Worm (Caenorhabditis elegans) whole organism, L4 larva: ENCODE results near the gene ani-2.

Experiments used
- D1046.2 ChIP-seq: fragments of 200-800 bp; sonication (Bioruptor generic); IDR thresholded peaks from 2 replicates; pipeline ENCODE4 v1.3.6; 2022; ENCODE audit warnings: missing genetic modification characterization, missing compliant biosample characterization
- F44E2.7 ChIP-seq: fragments of 200-800 bp; sonication (Bioruptor generic); IDR thresholded peaks from 2 replicates; pipeline ENCODE4 v2.1.2; 2022; ENCODE audit warnings: missing genetic modification characterization, missing compliant biosample characterization
- T20F7.1 ChIP-seq: fragments of 200-800 bp; sonication (Bioruptor generic); optimal IDR thresholded peaks from 2 replicates; lab custom pipeline; 2018; ENCODE audit warnings: mild to moderate bottlenecking, missing genetic modification characterization, missing compliant biosample characterization
- Y105C5A.15 ChIP-seq: fragments of 200-800 bp; sonication (Bioruptor generic); IDR thresholded peaks from 2 replicates; pipeline ENCODE4 v1.3.6; 2022; ENCODE audit warnings: missing genetic modification characterization, missing compliant biosample characterization
- Y5F2A.4 ChIP-seq: fragments of 200-800 bp; sonication (Bioruptor generic); optimal IDR thresholded peaks from 2 replicates; lab custom pipeline; 2018; ENCODE audit warnings: mild to moderate bottlenecking, missing genetic modification characterization, missing compliant biosample characterization
- Y75B8A.6 ChIP-seq: fragments of 200-800 bp; sonication (Bioruptor generic); IDR thresholded peaks from 2 replicates; pipeline ENCODE4 v1.3.6; 2022; ENCODE audit warnings: missing genetic modification reagents, missing genetic modification characterization, missing compliant biosample characterization
- ZK546.5 ChIP-seq, 2 experiments: sonication (generic microtip); optimal IDR thresholded peaks; 2 replicates each; lab custom pipeline; 2017; ENCODE audit warnings: missing biosample characterization in 2 of 2, missing genetic modification characterization in 2 of 2
- aly-2 ChIP-seq: sonication (generic microtip); optimal IDR thresholded peaks from 2 replicates; lab custom pipeline; 2018; ENCODE audit warnings: missing biosample characterization, missing genetic modification characterization
- ama-1 ChIP-seq: fragments of 150-350 bp; optimal IDR thresholded peaks from 2 replicates; lab custom pipeline; 2014; ENCODE audit warnings: inconsistent platforms, mixed read lengths
- ceh-20 ChIP-seq: fragments of 200-800 bp; sonication (Bioruptor generic); IDR thresholded peaks from 2 replicates; pipeline ENCODE4 v1.3.6; 2022; ENCODE audit warnings: missing genetic modification reagents, missing genetic modification characterization, missing compliant biosample characterization
- ceh-28 ChIP-seq: fragments of 150-350 bp; optimal IDR thresholded peaks from 2 replicates; lab custom pipeline; 2014; ENCODE audit warnings: missing biosample characterization, missing genetic modification reagents, missing genetic modification characterization
- ceh-44 ChIP-seq: fragments of 200-800 bp; sonication (Bioruptor generic); IDR thresholded peaks from 2 replicates; pipeline ENCODE4 v1.3.6; 2022; ENCODE audit warnings: missing genetic modification reagents, missing genetic modification characterization, missing compliant biosample characterization
- cey-2 ChIP-seq: sonication (generic microtip); optimal IDR thresholded peaks from 3 replicates; lab custom pipeline; 2017; ENCODE audit warnings: missing genetic modification characterization, mild to moderate bottlenecking, missing compliant biosample characterization, antibody characterized with exemption, borderline replicate concordance; ENCODE audit not compliant: insufficient read depth
- daf-16 ChIP-seq, 3 experiments: sonication (generic microtip); optimal IDR thresholded peaks; 2 replicates each; lab custom pipeline; 2016 to 2017; ENCODE audit warnings: missing genetic modification characterization in 3 of 3, missing genetic modification reagents in 3 of 3, mild to moderate bottlenecking in 2 of 3, missing compliant biosample characterization in 2 of 3, missing biosample characterization in 1 of 3, moderate library complexity in 1 of 3
- dmd-6 ChIP-seq: fragments of 200-800 bp; sonication (Bioruptor generic); IDR thresholded peaks from 2 replicates; pipeline ENCODE4 v1.3.6; 2022; ENCODE audit warnings: missing genetic modification reagents, missing genetic modification characterization, missing compliant biosample characterization
- dmd-9 ChIP-seq: fragments of 200-800 bp; sonication (Bioruptor generic); IDR thresholded peaks from 2 replicates; pipeline ENCODE4 v1.3.6; 2022; ENCODE audit warnings: missing genetic modification reagents, missing genetic modification characterization, missing compliant biosample characterization
- dpl-1 ChIP-seq: fragments of 150-350 bp; optimal IDR thresholded peaks from 2 replicates; lab custom pipeline; 2014; ENCODE audit warnings: missing biosample characterization, missing genetic modification reagents, missing genetic modification characterization
- dve-1 ChIP-seq: sonication (generic microtip); optimal IDR thresholded peaks from 2 replicates; lab custom pipeline; 2017; ENCODE audit warnings: antibody characterized with exemption, mild to moderate bottlenecking, missing genetic modification characterization, missing compliant biosample characterization; ENCODE audit not compliant: insufficient read depth
- fkh-10 ChIP-seq: fragments of 150-350 bp; optimal IDR thresholded peaks from 2 replicates; lab custom pipeline; 2014; ENCODE audit warnings: missing biosample characterization, missing genetic modification reagents, missing genetic modification characterization
- hlh-11 ChIP-seq: fragments of 200-800 bp; sonication (Bioruptor generic); optimal IDR thresholded peaks from 2 replicates; lab custom pipeline; 2018; ENCODE audit warnings: mild to moderate bottlenecking, missing genetic modification characterization, missing compliant biosample characterization
- jun-1 ChIP-seq: fragments of 150-350 bp; optimal IDR thresholded peaks from 2 replicates; lab custom pipeline; 2014; ENCODE audit warnings: missing biosample characterization, missing genetic modification reagents, missing genetic modification characterization
- lin-1 ChIP-seq: fragments of 200-800 bp; sonication (Bioruptor generic); IDR thresholded peaks from 2 replicates; pipeline ENCODE4 v1.3.6; 2022; ENCODE audit warnings: missing genetic modification reagents, missing genetic modification characterization, missing compliant biosample characterization
- lin-13 ChIP-seq: fragments of 150-350 bp; optimal IDR thresholded peaks from 2 replicates; lab custom pipeline; 2014; ENCODE audit warnings: missing biosample characterization, missing genetic modification reagents, missing genetic modification characterization
- lin-15B ChIP-seq: fragments of 150-350 bp; sonication (generic microtip); optimal IDR thresholded peaks from 3 replicates; lab custom pipeline; 2014; ENCODE audit warnings: missing biosample characterization, missing genetic modification characterization
- lsy-2 ChIP-seq, 2 experiments: fragments of 150-350 bp in 1 of 2; sonication (generic microtip) in 1 of 2; optimal IDR thresholded peaks; 2 replicates each; lab custom pipeline; 2014 to 2017; ENCODE audit warnings: missing biosample characterization in 2 of 2, missing genetic modification characterization in 2 of 2
- madf-5 ChIP-seq, 2 experiments: fragments of 200-800 bp; sonication (Bioruptor generic); IDR thresholded peaks; 2 replicates each; pipeline ENCODE4 v1.3.6; 2022; ENCODE audit warnings: missing compliant biosample characterization in 2 of 2, missing genetic modification characterization in 2 of 2
- madf-9 ChIP-seq: fragments of 200-800 bp; sonication (Bioruptor generic); conservative IDR thresholded peaks from 2 replicates; pipeline ENCODE4 v1.3.6; 2022; ENCODE audit warnings: missing genetic modification reagents, missing genetic modification characterization, missing compliant biosample characterization
- mdl-1 ChIP-seq, 2 experiments: fragments of 150-350 bp in 1 of 2; sonication (generic microtip) in 1 of 2; optimal IDR thresholded peaks; 2 replicates each; lab custom pipeline; 2014 to 2017; ENCODE audit warnings: missing biosample characterization in 2 of 2, missing genetic modification characterization in 2 of 2
- mdt-29 ChIP-seq: fragments of 200-800 bp; sonication (Bioruptor generic); IDR thresholded peaks from 2 replicates; pipeline ENCODE4 v1.3.6; 2022; ENCODE audit warnings: missing genetic modification reagents, missing genetic modification characterization, missing compliant biosample characterization
- mep-1 ChIP-seq: fragments of 150-350 bp; sonication (generic microtip); optimal IDR thresholded peaks from 3 replicates; lab custom pipeline; 2014; ENCODE audit warnings: missing biosample characterization, missing genetic modification characterization
- mes-2 ChIP-seq: sonication (generic microtip); optimal IDR thresholded peaks from 2 replicates; lab custom pipeline; 2016; ENCODE audit warnings: missing genotype, mild to moderate bottlenecking, missing genetic modification characterization, missing compliant biosample characterization; ENCODE audit not compliant: poor library complexity, severe bottlenecking
- nhr-102 ChIP-seq: sonication (generic microtip); optimal IDR thresholded peaks from 2 replicates; lab custom pipeline; 2016; ENCODE audit warnings: mild to moderate bottlenecking, missing genetic modification characterization, moderate library complexity, missing compliant biosample characterization
- nhr-11 ChIP-seq: fragments of 150-350 bp; optimal IDR thresholded peaks from 2 replicates; lab custom pipeline; 2014; ENCODE audit warnings: missing biosample characterization, missing genetic modification characterization
- nhr-25 ChIP-seq: sonication (generic microtip); optimal IDR thresholded peaks from 2 replicates; lab custom pipeline; 2017; ENCODE audit warnings: missing genetic modification characterization, mild to moderate bottlenecking, missing compliant biosample characterization, antibody characterized with exemption, moderate library complexity, borderline replicate concordance; ENCODE audit not compliant: insufficient read depth
- nhr-28 ChIP-seq: fragments of 150-350 bp; optimal IDR thresholded peaks from 2 replicates; lab custom pipeline; 2014; ENCODE audit warnings: missing biosample characterization, missing genetic modification characterization
- nhr-42 ChIP-seq: fragments of 200-800 bp; sonication (Bioruptor generic); IDR thresholded peaks from 2 replicates; pipeline ENCODE4 v1.3.6; 2022; ENCODE audit warnings: missing genetic modification characterization, missing compliant biosample characterization
- nhr-48 ChIP-seq: sonication (generic microtip); optimal IDR thresholded peaks from 2 replicates; lab custom pipeline; 2016; ENCODE audit warnings: mild to moderate bottlenecking, missing genetic modification characterization, missing compliant biosample characterization
- nhr-77 ChIP-seq: fragments of 150-350 bp; optimal IDR thresholded peaks from 2 replicates; lab custom pipeline; 2014; ENCODE audit warnings: missing biosample characterization, missing genetic modification characterization
- pha-4 ChIP-seq, 2 experiments: fragments of 150-350 bp in 1 of 2; fragments of 200-800 bp in 1 of 2; sonication (Bioruptor generic) in 1 of 2; IDR thresholded peaks in 1 of 2; optimal IDR thresholded peaks in 1 of 2; 2 replicates each; pipeline versions ENCODE4 v1.3.6 to Lab custom; 2014 to 2022; ENCODE audit warnings: missing genetic modification characterization in 2 of 2, missing genetic modification reagents in 2 of 2, missing biosample characterization in 1 of 2, missing compliant biosample characterization in 1 of 2
- php-3 ChIP-seq: fragments of 200-800 bp; sonication (Bioruptor generic); IDR thresholded peaks from 2 replicates; pipeline ENCODE4 v1.3.6; 2022; ENCODE audit warnings: missing genetic modification reagents, missing genetic modification characterization, missing compliant biosample characterization
- pqm-1 ChIP-seq: sonication (generic microtip); optimal IDR thresholded peaks from 2 replicates; lab custom pipeline; 2017; ENCODE audit warnings: missing biosample characterization, missing genetic modification characterization
- saeg-2 ChIP-seq: fragments of 200-800 bp; sonication (Bioruptor generic); IDR thresholded peaks from 2 replicates; pipeline ENCODE4 v1.3.6; 2022; ENCODE audit warnings: missing genetic modification reagents, missing genetic modification characterization, missing compliant biosample characterization
- set-16 ChIP-seq: fragments of 200-800 bp; sonication (Bioruptor generic); IDR thresholded peaks from 2 replicates; pipeline ENCODE4 v1.3.6; 2022; ENCODE audit warnings: missing genetic modification reagents, missing genetic modification characterization, missing compliant biosample characterization
- tra-1 ChIP-seq: fragments of 200-800 bp; sonication (Bioruptor generic); IDR thresholded peaks from 2 replicates; pipeline ENCODE4 v1.3.6; 2022; ENCODE audit warnings: missing genetic modification reagents, missing genetic modification characterization, missing compliant biosample characterization
- zfp-2 ChIP-seq: sonication (generic microtip); optimal IDR thresholded peaks from 2 replicates; lab custom pipeline; 2016; ENCODE audit warnings: mild to moderate bottlenecking, missing genetic modification characterization, missing compliant biosample characterization
- zip-11 ChIP-seq: fragments of 200-800 bp; sonication (Bioruptor generic); IDR thresholded peaks from 2 replicates; pipeline ENCODE4 v1.3.6; 2022; ENCODE audit warnings: missing genetic modification characterization, missing compliant biosample characterization
- zip-2 ChIP-seq: fragments of 150-350 bp; optimal IDR thresholded peaks from 2 replicates; lab custom pipeline; 2014; ENCODE audit warnings: missing biosample characterization, missing genetic modification characterization

The ani-2 gene

ce11 chrII:6328672-6329071, 36.5 kb downstream of the ani-2 start (continued):
- TF ChIP-seq set-16 (GFP tag; lab: Robert Waterston, UW) (no peak), nhr-11 (tag; lab: Kevin White, UChicago) (no peak), ceh-20 (GFP tag; lab: Robert Waterston, UW) (peak; percentile 41; the same call in 1 of the 2 replicates), zfp-2 (tag; lab: Kevin White, UChicago) (no peak), ama-1 (lab: Kevin White, UChicago) (peak; percentile 43), madf-9 (GFP tag; lab: Robert Waterston, UW) (no peak), aly-2 (tag; lab: Kevin White, UChicago) (no peak), mdt-29 (GFP tag; lab: Robert Waterston, UW) (no peak), Y5F2A.4 (GFP tag; lab: Kevin White, UChicago) (no peak), mdl-1 (tag; optimal IDR thresholded peaks at IDR 0.05; lab: Kevin White, UChicago) (no peak), dmd-6 (GFP tag; lab: Robert Waterston, UW) (peak; percentile 88)

- no peak for TF ChIP-seq dmd-9 (GFP tag; lab: Robert Waterston, UW)
- peak; percentile 60 for TF ChIP-seq nhr-102 (tag; lab: Kevin White, UChicago)
- no peak for TF ChIP-seq ZK546.5 (tag; optimal IDR thresholded peaks at IDR 0.05; lab: Kevin White, UChicago)
- peak; percentile 63 for TF ChIP-seq nhr-77 (tag; lab: Kevin White, UChicago)
- no peak for TF ChIP-seq fkh-10
- peak in 1 of 2 experiments; percentile 17 for TF ChIP-seq lsy-2 (tag; optimal IDR thresholded peaks at IDR 0.05; lab: Kevin White, UChicago)
- TF ChIP-seq mep-1 (tag; lab: Kevin White, UChicago): no peak
- TF ChIP-seq nhr-48: peak; percentile 67
- TF ChIP-seq pha-4 (GFP tag; IDR thresholded peaks at IDR 0.05; lab: Robert Waterston, UW): no peak
- TF ChIP-seq pha-4 (tag; optimal IDR thresholded peaks at IDR 0.05; lab: Kevin White, UChicago): no peak
- peak; percentile 97 for TF ChIP-seq pqm-1
- no peak for TF ChIP-seq nhr-25 (tag; lab: Kevin White, UChicago)
- TF ChIP-seq Y75B8A.6: no peak
- peak in 1 of 2 experiments; percentile 55 for TF ChIP-seq daf-16 (GFP tag; optimal IDR thresholded peaks at IDR 0.05; lab: Kevin White, UChicago)
- TF ChIP-seq daf-16 (tag; optimal IDR thresholded peaks at IDR 0.05; lab: Kevin White, UChicago): peak; percentile 59
- no peak for TF ChIP-seq madf-5 (GFP tag; IDR thresholded peaks at IDR 0.05; lab: Robert Waterston, UW)
- TF ChIP-seq T20F7.1 (GFP tag; lab: Kevin White, UChicago): peak; percentile 56
- no peak for TF ChIP-seq F44E2.7 (GFP tag; lab: Robert Waterston, UW)
- peak; percentile 75 for TF ChIP-seq dve-1 (tag; lab: Kevin White, UChicago)
- TF ChIP-seq tra-1 (GFP tag; lab: Robert Waterston, UW): peak; percentile 79
- TF ChIP-seq lin-1 (GFP tag; lab: Robert Waterston, UW): peak; percentile 78
- no peak for TF ChIP-seq dpl-1 (GFP tag; lab: Kevin White, UChicago)
- no peak for TF ChIP-seq Y5F2A.4 (GFP tag; lab: Kevin White, UChicago)
- TF ChIP-seq hlh-11 (tag; lab: Kevin White, UChicago): peak; percentile 88
- peak; percentile 82 for TF ChIP-seq nhr-28 (tag; lab: Kevin White, UChicago)
- TF ChIP-seq nhr-42 (GFP tag; lab: Robert Waterston, UW): no peak
- TF ChIP-seq ceh-44 (GFP tag; lab: Robert Waterston, UW): no peak
- no peak for TF ChIP-seq jun-1 (tag; lab: Kevin White, UChicago)
- TF ChIP-seq D1046.2 (GFP tag; lab: Robert Waterston, UW): no peak
- TF ChIP-seq mes-2: peak; percentile 32
- TF ChIP-seq php-3 (GFP tag; lab: Robert Waterston, UW): peak; percentile 80
- TF ChIP-seq lin-15B (tag; lab: Kevin White, UChicago): no peak
- TF ChIP-seq nhr-11 (tag; lab: Kevin White, UChicago): no peak
- TF ChIP-seq lin-13 (GFP tag; lab: Kevin White, UChicago): no peak
- no peak for TF ChIP-seq zip-2 (tag; lab: Kevin White, UChicago)
- TF ChIP-seq zip-11 (GFP tag; lab: Robert Waterston, UW): no peak
- TF ChIP-seq set-16 (GFP tag; lab: Robert Waterston, UW): no peak
- no peak for TF ChIP-seq madf-9 (GFP tag; lab: Robert Waterston, UW)
- TF ChIP-seq ceh-28 (tag; lab: Kevin White, UChicago): no peak
- TF ChIP-seq saeg-2 (GFP tag; lab: Robert Waterston, UW): 0 out of 2 replicates have a peak, but pooled peaks have one; percentile 58
- peak; percentile 18 for TF ChIP-seq cey-2 (tag; lab: Kevin White, UChicago)
- no peak for TF ChIP-seq Y105C5A.15 (GFP tag; lab: Robert Waterston, UW)
- no peak for TF ChIP-seq aly-2 (tag; lab: Kevin White, UChicago)
Observed at ce11 chrII:6327317-6327716, 37.9 kb downstream of the ani-2 start.
